Worm (Caenorhabditis elegans): Measurements from ENCODE around the gene sel-7.

Gene sel-7

ce11 chrX:14324289-14324688, 16.0 kb downstream of the sel-7 start:
- TF ChIP-seq ceh-22 (tag; optimal IDR thresholded peaks at IDR 0.05) = no peak
- TF ChIP-seq ceh-14 (tag; optimal IDR thresholded peaks at IDR 0.05) = no peak
- no peak for TF ChIP-seq ceh-30 (tag; optimal IDR thresholded peaks at IDR 0.05)
- no peak for TF ChIP-seq tbx-7 (tag; optimal IDR thresholded peaks at IDR 0.05)
- no peak for TF ChIP-seq ceh-48 (tag; optimal IDR thresholded peaks at IDR 0.05)
- no peak for TF ChIP-seq sox-4 (tag; optimal IDR thresholded peaks at IDR 0.05)
- TF ChIP-seq dmd-4 (tag; optimal IDR thresholded peaks at IDR 0.05; ENCODE audit: borderline replicate concordance) = no peak
- TF ChIP-seq rnt-1 (tag; optimal IDR thresholded peaks at IDR 0.05) = no peak
- TF ChIP-seq nhr-232 (tag; optimal IDR thresholded peaks at IDR 0.05) = no peak
- no peak for TF ChIP-seq C38D4.7 (GFP tag; optimal IDR thresholded peaks at IDR 0.05)
- TF ChIP-seq nhr-11 (tag; optimal IDR thresholded peaks at IDR 0.05) = no peak
- TF ChIP-seq pha-2 (tag; optimal IDR thresholded peaks at IDR 0.05) = no peak

ce11 chrX:14322793-14323192, 17.5 kb downstream of the sel-7 start:
- TF ChIP-seq ceh-18 (tag; optimal IDR thresholded peaks at IDR 0.05) (no peak), fkh-10 (GFP tag; optimal IDR thresholded peaks at IDR 0.05) (no peak), Y22D7AL.16 (tag; optimal IDR thresholded peaks at IDR 0.05) (no peak), C38D4.7 (GFP tag; optimal IDR thresholded peaks at IDR 0.05) (no peak), fkh-6 (tag; optimal IDR thresholded peaks at IDR 0.05) (no peak), unc-3 (GFP tag; conservative IDR thresholded peaks at IDR 0.05) (no peak), unc-3 (tag; optimal IDR thresholded peaks at IDR 0.05) (no peak), lin-11 (tag; optimal IDR thresholded peaks at IDR 0.05) (no peak), ref-2 (tag; optimal IDR thresholded peaks at IDR 0.05) (no peak), rnt-1 (tag; optimal IDR thresholded peaks at IDR 0.05) (no peak), elt-4 (tag; optimal IDR thresholded peaks at IDR 0.05) (no peak), lim-6 (tag; optimal IDR thresholded peaks at IDR 0.05) (no peak)

ce11 chrX:14320298-14320697, 20.0 kb downstream of the sel-7 start, which contains the start of gene C11H1.9:
TSS of gene C11H1.9 (minus strand) at chrX:14320398.
- TF ChIP-seq che-1 (tag; optimal IDR thresholded peaks at IDR 0.05) = no peak
- TF ChIP-seq elt-2 (tag; optimal IDR thresholded peaks at IDR 0.05) = no peak
- TF ChIP-seq nfya-1 (tag; optimal IDR thresholded peaks at IDR 0.05) = no peak
- no peak for TF ChIP-seq ceh-14 (tag; optimal IDR thresholded peaks at IDR 0.05)
- TF ChIP-seq ahr-1 (tag; optimal IDR thresholded peaks at IDR 0.05) = no peak
- no peak for TF ChIP-seq ceh-45 (GFP tag; IDR thresholded peaks at IDR 0.05)
- no peak for TF ChIP-seq tbx-7 (tag; optimal IDR thresholded peaks at IDR 0.05)
- no peak for TF ChIP-seq fkh-10 (GFP tag; optimal IDR thresholded peaks at IDR 0.05)

- no peak for TF ChIP-seq elt-4 (tag; optimal IDR thresholded peaks at IDR 0.05)
- no peak for TF ChIP-seq dve-1 (tag; optimal IDR thresholded peaks at IDR 0.05)
Observed at ce11 chrX:14316132-14316531, 24.1 kb downstream of the sel-7 start.

- no peak for TF ChIP-seq sdc-2 (tag; optimal IDR thresholded peaks at IDR 0.05)
- no peak for TF ChIP-seq pros-1 (tag; optimal IDR thresholded peaks at IDR 0.05)
- TF ChIP-seq ceh-14 (tag; optimal IDR thresholded peaks at IDR 0.05) = no peak
- TF ChIP-seq che-1 (tag; optimal IDR thresholded peaks at IDR 0.05) = no peak
- TF ChIP-seq ztf-16 (tag; optimal IDR thresholded peaks at IDR 0.05) = no peak
- TF ChIP-seq mec-3 (tag; optimal IDR thresholded peaks at IDR 0.05; ENCODE audit: borderline replicate concordance) = no peak
- TF ChIP-seq hlh-13 (GFP tag; optimal IDR thresholded peaks at IDR 0.05) = no peak
- TF ChIP-seq ets-4 (tag; optimal IDR thresholded peaks at IDR 0.05) = no peak
- TF ChIP-seq ceh-48 (tag; optimal IDR thresholded peaks at IDR 0.05) = no peak
- no peak for TF ChIP-seq sox-4 (tag; optimal IDR thresholded peaks at IDR 0.05)
- no peak for TF ChIP-seq zip-5 (tag; optimal IDR thresholded peaks at IDR 0.05)
- TF ChIP-seq T23F11.4 (GFP tag; optimal IDR thresholded peaks at IDR 0.05) = no peak
- no peak for TF ChIP-seq madf-2 (tag; optimal IDR thresholded peaks at IDR 0.05)
- TF ChIP-seq nfya-1 (tag; optimal IDR thresholded peaks at IDR 0.05) = no peak
- no peak for TF ChIP-seq hlh-8 (tag; optimal IDR thresholded peaks at IDR 0.05)
Observed at ce11 chrX:14313627-14314026, 26.7 kb downstream of the sel-7 start, which contains the start of gene prx-1. TSS of gene prx-1 (plus strand) at chrX:14313927.
